Fruit fly (Drosophila melanogaster): Measurements from ENCODE around the gene Pburs.
A peak's percentile ranks its signal among the peaks of the same experiment; 100 is the strongest.

Pburs gene

DNA sequence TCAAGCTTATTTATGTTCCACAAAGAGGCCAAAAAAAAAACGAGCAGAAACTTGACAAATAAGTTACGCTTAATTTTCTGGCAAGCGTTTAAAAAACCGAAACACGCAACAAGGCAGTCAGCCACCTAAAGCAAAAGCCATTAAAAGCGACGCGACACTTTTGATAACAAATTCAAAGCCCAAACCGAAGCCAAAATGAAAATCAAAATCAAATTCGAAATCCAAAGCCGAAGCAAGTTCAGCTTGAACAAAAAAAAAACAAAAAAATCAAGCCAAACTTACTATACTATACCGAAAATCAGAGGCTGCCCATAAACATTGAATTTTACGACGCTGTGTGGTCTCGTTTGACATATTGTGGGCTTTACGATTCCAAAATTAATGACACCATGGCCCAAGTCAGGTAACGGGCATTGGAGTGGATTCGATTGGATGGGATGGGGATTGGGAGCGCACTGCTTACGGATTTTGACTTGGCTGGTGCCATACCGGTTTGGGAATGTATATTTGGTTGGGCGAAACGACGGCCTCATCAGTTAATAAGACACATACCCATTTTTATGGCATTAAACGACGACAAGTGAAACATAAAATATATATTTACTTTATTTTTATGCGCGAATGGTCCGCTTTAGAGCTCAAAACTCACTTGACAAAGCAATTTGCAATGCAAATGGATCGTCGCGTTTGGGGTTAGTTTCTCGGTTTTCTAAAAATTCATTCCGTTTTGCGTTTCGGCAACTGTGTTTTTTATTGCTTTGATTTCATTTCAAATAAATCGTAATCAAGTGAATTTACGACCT is 5.1 kb upstream of the Pburs start:
- TF ChIP-seq psq (GFP tag; optimal IDR thresholded peaks at IDR 0.05) (no peak), woc (GFP tag; optimal IDR thresholded peaks at IDR 0.05) (no peak)

DNA sequence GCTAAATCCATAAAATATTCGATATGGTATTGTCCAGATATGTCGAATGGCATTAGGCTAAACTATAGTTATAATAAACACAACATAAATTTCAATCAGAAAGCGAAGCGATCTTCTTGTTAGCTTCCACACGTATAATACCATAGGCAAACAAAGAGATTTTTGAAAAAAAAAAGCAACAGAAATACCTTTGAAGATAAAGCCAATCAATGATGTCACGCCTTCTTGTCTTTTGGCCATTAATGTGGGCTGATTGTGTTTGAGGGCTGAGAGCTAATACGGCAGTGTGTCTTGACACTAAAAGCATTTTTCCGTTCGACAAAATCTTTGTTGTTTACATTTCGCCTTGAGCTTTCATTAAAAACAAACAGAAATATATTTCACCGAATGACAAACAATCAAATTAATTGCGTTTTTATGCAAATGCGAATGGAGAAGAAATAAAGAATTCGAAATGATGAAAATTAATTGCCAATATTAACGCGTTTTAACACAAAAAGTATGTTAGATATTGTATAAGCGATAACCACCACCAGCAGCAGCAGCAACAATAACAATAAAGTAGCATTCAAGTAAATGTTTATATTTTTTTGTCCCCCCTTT is 2.7 kb downstream of the Pburs start:
- no peak for TF ChIP-seq foxo (GFP tag; optimal IDR thresholded peaks at IDR 0.05)
- TF ChIP-seq Hr83 (GFP tag; optimal IDR thresholded peaks at IDR 0.05; ENCODE audit: poor library complexity, severe bottlenecking) = no peak

DNA sequence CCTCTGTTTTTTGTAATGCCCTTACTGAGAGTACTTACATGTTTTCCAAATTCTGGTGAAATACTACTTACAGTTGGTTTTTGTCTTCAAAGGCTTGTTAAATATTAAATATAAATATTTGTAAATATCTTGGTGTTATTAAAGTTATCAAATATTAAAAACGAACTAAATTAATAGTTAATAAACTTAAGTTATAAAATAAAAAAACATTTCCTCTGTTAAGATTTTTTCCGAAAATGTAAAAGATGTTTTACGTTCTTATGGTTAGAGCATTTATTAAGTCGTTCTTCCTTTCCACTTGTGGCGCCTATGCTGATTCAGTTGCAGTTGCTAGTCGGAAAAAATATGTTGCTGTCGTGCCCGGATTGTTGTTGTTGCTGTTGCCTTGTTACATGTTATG is 3.7 kb downstream of the Pburs start:
- TF ChIP-seq jim (GFP tag; optimal IDR thresholded peaks at IDR 0.05) = no peak
- no peak for TF ChIP-seq tai (GFP tag; optimal IDR thresholded peaks at IDR 0.05)
- TF ChIP-seq Sp1 (GFP tag; optimal IDR thresholded peaks at IDR 0.05) = no peak
- no peak for TF ChIP-seq sage (GFP tag; optimal IDR thresholded peaks at IDR 0.05)
- no peak for TF ChIP-seq GATAd (GFP tag; optimal IDR thresholded peaks at IDR 0.05)
- TF ChIP-seq fru (GFP tag; optimal IDR thresholded peaks at IDR 0.05) = no peak
- TF ChIP-seq h (GFP tag; optimal IDR thresholded peaks at IDR 0.05) = no peak
- TF ChIP-seq dsf (GFP tag; optimal IDR thresholded peaks at IDR 0.05; ENCODE audit: borderline replicate concordance) = no peak
- no peak for TF ChIP-seq dl (GFP tag; optimal IDR thresholded peaks at IDR 0.05; ENCODE audit: insufficient read depth in 1 of 2, partially characterized antibody in 2 of 2)
- no peak for TF ChIP-seq dmrt93B (GFP tag; optimal IDR thresholded peaks at IDR 0.05)
- no peak for TF ChIP-seq Vsx2 (GFP tag; optimal IDR thresholded peaks at IDR 0.05; ENCODE audit: partially characterized antibody)
- TF ChIP-seq Myc (optimal IDR thresholded peaks at IDR 0.05) = no peak
- TF ChIP-seq CG32264 (GFP tag; optimal IDR thresholded peaks at IDR 0.05) = no peak
- no peak for TF ChIP-seq HLH106 (tag; optimal IDR thresholded peaks at IDR 0.05)
- no peak for TF ChIP-seq lola (GFP tag; optimal IDR thresholded peaks at IDR 0.05)
- no peak for TF ChIP-seq Dfd (GFP tag; optimal IDR thresholded peaks at IDR 0.05)
- TF ChIP-seq foxo (GFP tag; optimal IDR thresholded peaks at IDR 0.05) = no peak
- TF ChIP-seq br (GFP tag; optimal IDR thresholded peaks at IDR 0.05) = no peak
- TF ChIP-seq Jra (GFP tag; optimal IDR thresholded peaks at IDR 0.05) = no peak

DNA sequence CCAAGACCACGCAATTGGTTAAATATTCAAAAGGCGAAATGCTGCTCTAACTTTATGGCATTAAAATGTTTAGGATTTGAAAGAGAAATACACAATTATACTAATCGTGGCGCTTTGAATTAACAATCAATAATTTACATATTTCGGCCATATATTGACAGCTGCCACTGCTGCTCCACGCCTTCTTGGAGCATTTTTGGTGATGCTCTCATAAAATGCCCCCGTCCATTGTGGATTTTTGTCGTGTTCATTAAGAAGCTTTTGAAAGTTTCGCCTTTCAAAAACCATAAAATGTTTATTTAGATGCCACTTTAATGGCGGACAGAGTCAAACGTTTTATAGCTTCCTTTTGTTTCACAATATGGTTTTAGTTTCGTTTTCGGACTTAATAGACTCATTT is 6.0 kb downstream of the Pburs start:
- TF ChIP-seq dl (GFP tag; optimal IDR thresholded peaks at IDR 0.05; ENCODE audit: insufficient read depth in 1 of 2, partially characterized antibody in 2 of 2) (no peak), sage (GFP tag; optimal IDR thresholded peaks at IDR 0.05) (no peak), lola (GFP tag; optimal IDR thresholded peaks at IDR 0.05) (no peak), brk (GFP tag; optimal IDR thresholded peaks at IDR 0.05) (no peak), dsf (GFP tag; optimal IDR thresholded peaks at IDR 0.05; ENCODE audit: borderline replicate concordance) (no peak), Hr78 (GFP tag; optimal IDR thresholded peaks at IDR 0.05) (no peak), h (GFP tag; optimal IDR thresholded peaks at IDR 0.05) (no peak), fru (GFP tag; optimal IDR thresholded peaks at IDR 0.05) (no peak), CrebA (GFP tag; optimal IDR thresholded peaks at IDR 0.05; ENCODE audit: borderline replicate concordance) (no peak)

DNA sequence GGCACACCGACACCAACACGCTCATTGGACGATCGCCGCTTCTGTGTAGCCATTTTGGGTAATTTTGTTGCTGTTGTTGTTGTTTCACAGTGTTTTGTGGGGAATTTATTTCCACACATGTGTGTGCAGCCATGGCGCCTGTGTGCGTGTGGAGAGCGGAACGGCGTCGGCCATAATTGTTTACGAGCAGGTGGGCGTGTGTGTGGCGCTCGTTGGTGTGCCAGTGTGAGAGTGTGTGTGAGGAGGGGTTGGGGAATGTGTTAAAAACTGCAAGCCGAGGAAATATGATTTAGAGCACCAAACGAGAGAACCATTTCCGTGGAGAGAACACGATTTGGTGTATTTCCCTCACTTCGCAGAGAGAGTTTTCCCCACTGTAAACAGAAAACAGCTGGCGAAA is 6.8 kb downstream of the Pburs start:
- TF ChIP-seq HLH106 (tag; optimal IDR thresholded peaks at IDR 0.05) = no peak
- no peak for TF ChIP-seq tai (GFP tag; optimal IDR thresholded peaks at IDR 0.05)
- TF ChIP-seq fru (GFP tag; optimal IDR thresholded peaks at IDR 0.05) = peak; percentile 1
- TF ChIP-seq Rel (GFP tag; optimal IDR thresholded peaks at IDR 0.05) = no peak
- peak; percentile 75 for TF ChIP-seq Rel (tag; optimal IDR thresholded peaks at IDR 0.05)

DNA sequence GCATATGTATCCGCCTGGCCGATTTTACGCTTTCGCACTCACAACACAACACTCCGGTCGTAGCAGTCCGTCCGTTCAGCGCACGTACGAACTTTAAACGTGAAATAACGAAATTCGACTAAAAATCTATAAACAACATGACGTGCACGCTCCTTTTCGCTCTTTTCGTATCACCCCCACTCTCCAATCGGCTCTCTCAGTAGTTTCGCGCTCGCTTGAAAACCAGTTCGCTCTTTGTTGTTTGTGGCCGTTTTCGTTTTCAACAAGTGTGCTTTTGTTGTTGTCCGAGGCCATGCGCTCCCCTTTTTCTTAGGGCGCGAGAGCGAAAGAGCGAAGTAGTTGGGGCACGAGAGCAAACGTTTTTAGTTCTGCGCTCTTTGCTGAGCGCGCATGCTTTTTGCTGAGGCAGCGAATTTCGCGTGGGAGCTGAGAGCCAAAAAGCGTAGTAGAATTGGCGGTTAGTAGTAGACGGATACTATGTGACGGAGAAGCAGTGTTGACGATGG is 7.7 kb downstream of the Pburs start, which contains the start of gene elB:
Gene elB, minus strand, starts transcription at position 122 of the 506 bp plus-strand sequence.
- no peak for TF ChIP-seq CG9705 (GFP tag; optimal IDR thresholded peaks at IDR 0.05)
- TF ChIP-seq Hr78 (GFP tag; optimal IDR thresholded peaks at IDR 0.05) = no peak
- TF ChIP-seq Myc (optimal IDR thresholded peaks at IDR 0.05) = no peak
- TF ChIP-seq sage (GFP tag; optimal IDR thresholded peaks at IDR 0.05) = no peak
- TF ChIP-seq foxo (GFP tag; optimal IDR thresholded peaks at IDR 0.05) = no peak
- peak; percentile 91 to 96 for TF ChIP-seq dl (GFP tag; optimal IDR thresholded peaks at IDR 0.05; ENCODE audit: insufficient read depth in 1 of 2, partially characterized antibody in 2 of 2)
- no peak for TF ChIP-seq tai (GFP tag; optimal IDR thresholded peaks at IDR 0.05)
- TF ChIP-seq HLH106 (tag; optimal IDR thresholded peaks at IDR 0.05) = no peak
- TF ChIP-seq GATAd (GFP tag; optimal IDR thresholded peaks at IDR 0.05) = no peak
- TF ChIP-seq dmrt93B (GFP tag; optimal IDR thresholded peaks at IDR 0.05) = no peak
- no peak for TF ChIP-seq CG32264 (GFP tag; optimal IDR thresholded peaks at IDR 0.05)
- TF ChIP-seq Vsx2 (GFP tag; optimal IDR thresholded peaks at IDR 0.05; ENCODE audit: partially characterized antibody) = peak; percentile 92
- TF ChIP-seq Rel (GFP tag; optimal IDR thresholded peaks at IDR 0.05) = peak; percentile 33
- no peak for TF ChIP-seq Rel (tag; optimal IDR thresholded peaks at IDR 0.05)
- no peak for TF ChIP-seq rgr (GFP tag; optimal IDR thresholded peaks at IDR 0.05)
- no peak for TF ChIP-seq Abd-B (GFP tag; optimal IDR thresholded peaks at IDR 0.05)
- TF ChIP-seq woc (GFP tag; optimal IDR thresholded peaks at IDR 0.05) = no peak
- TF ChIP-seq Jra (GFP tag; optimal IDR thresholded peaks at IDR 0.05) = peak; percentile 8
- TF ChIP-seq Hnf4 (GFP tag; optimal IDR thresholded peaks at IDR 0.05) = no peak
- TF ChIP-seq CrebA (GFP tag; optimal IDR thresholded peaks at IDR 0.05; ENCODE audit: borderline replicate concordance) = peak; percentile 60
- TF ChIP-seq usp (GFP tag; optimal IDR thresholded peaks at IDR 0.05) = no peak
- peak; percentile 26 for TF ChIP-seq OdsH (GFP tag; optimal IDR thresholded peaks at IDR 0.05)
- no peak for TF ChIP-seq jim (GFP tag; optimal IDR thresholded peaks at IDR 0.05)
- no peak for TF ChIP-seq Hr83 (GFP tag; optimal IDR thresholded peaks at IDR 0.05; ENCODE audit: poor library complexity, severe bottlenecking)
- no peak for TF ChIP-seq lola (GFP tag; optimal IDR thresholded peaks at IDR 0.05)
- peak; percentile 94 for TF ChIP-seq Dif (GFP tag; optimal IDR thresholded peaks at IDR 0.05; ENCODE audit: partially characterized antibody)

Measured in whole organism, wandering third instar larva.